Worm (Caenorhabditis elegans): ENCODE measurements around the gene F35H8.12.

ce11 chrII:9591071-9591470 lies 39.4 kb downstream of the F35H8.12 start, which contains the start of the genes E02H1.1 and tag-124:
- TF ChIP-seq him-1 (tag; optimal IDR thresholded peaks at IDR 0.05) (no peak), dao-5 (tag; optimal IDR thresholded peaks at IDR 0.05) (no peak), W03F9.2 (tag; optimal IDR thresholded peaks at IDR 0.05) (peak; percentile 55)

Measured in whole organism, L4/young adult.